Fruit fly (Drosophila melanogaster): ENCODE data around the gene PolA2.

PolA2 gene

dm6 chr3R:27282286-27282685, 43.3 kb downstream of the PolA2 start, which contains the start of gene mrt:
TSS of gene mrt (minus strand) at chr3R:27282661.
- TF ChIP-seq h (optimal IDR thresholded peaks at IDR 0.05): no peak
- TF ChIP-seq psq (optimal IDR thresholded peaks at IDR 0.05): no peak
- no peak for TF ChIP-seq insv (optimal IDR thresholded peaks at IDR 0.05)
- no peak for TF ChIP-seq Myc (optimal IDR thresholded peaks at IDR 0.05)
- no peak for TF ChIP-seq ttk (optimal IDR thresholded peaks at IDR 0.05)
- TF ChIP-seq Sin3A (optimal IDR thresholded peaks at IDR 0.05): no peak

dm6 chr3R:27283645-27284044, 44.7 kb downstream of the PolA2 start, which contains the start of gene CG3368:
TSS of gene CG3368 (plus strand) at chr3R:27283780.
- TF ChIP-seq insv (optimal IDR thresholded peaks at IDR 0.05) (no peak), psq (optimal IDR thresholded peaks at IDR 0.05) (no peak), Sin3A (optimal IDR thresholded peaks at IDR 0.05) (no peak)

dm6 chr3R:27288202-27289135, 49.5 kb downstream of the PolA2 start, which contains the start of the genes bigmax and Hmu:
TSS of gene bigmax (minus strand) at chr3R:27288526.
TSS of gene Hmu (plus strand) at chr3R:27288769.
- TF ChIP-seq insv (optimal IDR thresholded peaks at IDR 0.05) (no peak), Sin3A (optimal IDR thresholded peaks at IDR 0.05) (peak; percentile 38)

dm6 chr3R:27289638-27290037, 50.7 kb downstream of the PolA2 start:
- TF ChIP-seq psq (optimal IDR thresholded peaks at IDR 0.05) (no peak), ttk (optimal IDR thresholded peaks at IDR 0.05) (no peak), insv (optimal IDR thresholded peaks at IDR 0.05) (no peak), h (optimal IDR thresholded peaks at IDR 0.05) (no peak), Myc (optimal IDR thresholded peaks at IDR 0.05) (no peak), Sin3A (optimal IDR thresholded peaks at IDR 0.05) (no peak)
